Worm (Caenorhabditis elegans): ENCODE measurements around the gene gtap-1.

The gtap-1 gene

DNA sequence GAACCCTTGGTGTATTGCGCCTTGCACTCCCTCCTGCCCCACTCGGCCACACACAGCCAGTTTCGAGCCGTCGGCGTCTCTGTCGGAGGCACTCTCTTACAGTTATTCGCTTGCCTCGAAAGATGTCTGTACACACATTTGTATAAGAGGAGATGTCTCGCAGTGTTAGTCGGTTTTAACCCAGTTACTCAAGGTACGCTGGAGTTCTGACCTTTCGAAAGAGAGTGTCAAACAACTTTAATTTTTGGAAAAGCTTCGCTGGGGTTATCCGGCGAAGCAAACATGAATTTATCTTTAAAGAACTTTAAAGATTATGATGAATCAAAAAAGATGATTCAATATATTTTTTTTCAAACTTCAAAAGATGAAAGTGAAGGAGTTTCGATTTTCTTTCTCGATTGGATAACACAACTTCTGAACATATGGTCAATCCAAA, 11.7 kb upstream of the gtap-1 start (continued):
- TF ChIP-seq lin-11 (tag; optimal IDR thresholded peaks at IDR 0.05) (peak; percentile 63), mec-3 (tag; optimal IDR thresholded peaks at IDR 0.05; ENCODE audit: borderline replicate concordance) (peak; percentile 59), sox-2 (GFP tag; IDR thresholded peaks at IDR 0.05) (peak; percentile 32), syd-9 (tag; optimal IDR thresholded peaks at IDR 0.05) (peak; percentile 85), zip-5 (tag; optimal IDR thresholded peaks at IDR 0.05) (peak; percentile 32), ceh-22 (tag; optimal IDR thresholded peaks at IDR 0.05) (peak; percentile 65), K09A11.1 (tag; optimal IDR thresholded peaks at IDR 0.05; ENCODE audit: insufficient read depth) (peak; percentile 76), ref-2 (tag; optimal IDR thresholded peaks at IDR 0.05) (peak; percentile 87), gmeb-2 (tag; optimal IDR thresholded peaks at IDR 0.05) (peak; percentile 55), fkh-6 (tag; optimal IDR thresholded peaks at IDR 0.05) (peak; percentile 72), tbx-2 (tag; optimal IDR thresholded peaks at IDR 0.05) (peak; percentile 96), elt-2 (tag; optimal IDR thresholded peaks at IDR 0.05) (peak; percentile 99), eyg-1 (tag; optimal IDR thresholded peaks at IDR 0.05) (peak; percentile 68), madf-2 (tag; optimal IDR thresholded peaks at IDR 0.05) (peak; percentile 81), hlh-13 (GFP tag; optimal IDR thresholded peaks at IDR 0.05) (peak; percentile 17), ahr-1 (tag; optimal IDR thresholded peaks at IDR 0.05) (peak; percentile 46), lim-6 (tag; optimal IDR thresholded peaks at IDR 0.05) (peak; percentile 77), ceh-2 (tag; optimal IDR thresholded peaks at IDR 0.05) (peak; percentile 82), ama-1 (optimal IDR thresholded peaks at IDR 0.05) (peak; percentile 100), ceh-14 (tag; optimal IDR thresholded peaks at IDR 0.05) (peak; percentile 94), ceh-45 (GFP tag; IDR thresholded peaks at IDR 0.05) (no peak), sdc-2 (tag; optimal IDR thresholded peaks at IDR 0.05) (peak; percentile 74), nhr-232 (tag; optimal IDR thresholded peaks at IDR 0.05) (peak; percentile 46), ceh-30 (tag; optimal IDR thresholded peaks at IDR 0.05) (peak; percentile 79), K02D7.2 (tag; optimal IDR thresholded peaks at IDR 0.05) (peak; percentile 69), fax-1 (tag; optimal IDR thresholded peaks at IDR 0.05) (peak; percentile 65), C38D4.7 (GFP tag; optimal IDR thresholded peaks at IDR 0.05) (peak; percentile 59), ceh-9 (tag; optimal IDR thresholded peaks at IDR 0.05) (no peak), T23F11.4 (GFP tag; optimal IDR thresholded peaks at IDR 0.05) (peak; percentile 87), tbx-7 (tag; optimal IDR thresholded peaks at IDR 0.05) (peak; percentile 44), nfya-1 (tag; optimal IDR thresholded peaks at IDR 0.05) (peak; percentile 92), unc-42 (tag; optimal IDR thresholded peaks at IDR 0.05) (peak; percentile 99), dve-1 (tag; optimal IDR thresholded peaks at IDR 0.05) (peak; percentile 99), Y22D7AL.16 (tag; optimal IDR thresholded peaks at IDR 0.05) (peak; percentile 57), nhr-11 (tag; optimal IDR thresholded peaks at IDR 0.05) (peak; percentile 58), C08G9.2 (tag; optimal IDR thresholded peaks at IDR 0.05) (peak; percentile 82), ceh-34 (tag; optimal IDR thresholded peaks at IDR 0.05) (peak; percentile 92), hlh-30 (tag; optimal IDR thresholded peaks at IDR 0.05; ENCODE audit: insufficient read depth) (peak; percentile 60), ztf-16 (tag; optimal IDR thresholded peaks at IDR 0.05) (peak; percentile 83), pax-1 (tag; optimal IDR thresholded peaks at IDR 0.05) (peak; percentile 91), ceh-19 (GFP tag; optimal IDR thresholded peaks at IDR 0.05) (peak; percentile 89), pros-1 (tag; optimal IDR thresholded peaks at IDR 0.05) (peak; percentile 87)

DNA sequence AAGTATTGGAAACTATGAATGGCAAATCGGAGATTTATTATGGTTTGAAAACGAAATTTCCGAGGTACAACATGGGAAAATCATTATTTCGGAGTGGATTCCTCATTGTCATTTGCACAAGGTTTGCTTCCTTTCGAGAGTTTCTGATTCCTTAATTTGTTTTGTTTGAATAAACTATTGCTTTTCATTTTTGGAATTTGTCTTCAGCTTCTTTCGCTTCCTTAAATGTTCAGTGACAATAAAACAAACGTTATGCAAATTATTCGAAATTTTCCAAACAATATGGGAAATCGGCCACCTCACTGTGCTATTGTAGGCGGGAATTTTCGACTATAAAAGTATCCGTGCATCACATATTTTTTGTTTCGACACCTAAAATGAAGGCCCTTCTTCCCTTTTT, 8.8 kb upstream of the gtap-1 start, which contains the start of gene nep-25:
Gene nep-25, plus strand, starts transcription at position 375 of the 400 bp plus-strand sequence.
- TF ChIP-seq lin-11 (tag; optimal IDR thresholded peaks at IDR 0.05) (no peak), dve-1 (tag; optimal IDR thresholded peaks at IDR 0.05) (no peak), ceh-19 (GFP tag; optimal IDR thresholded peaks at IDR 0.05) (no peak), K02D7.2 (tag; optimal IDR thresholded peaks at IDR 0.05) (no peak), ceh-45 (GFP tag; IDR thresholded peaks at IDR 0.05) (no peak), ceh-24 (tag; optimal IDR thresholded peaks at IDR 0.05) (no peak), fkh-10 (GFP tag; optimal IDR thresholded peaks at IDR 0.05) (no peak), ceh-31 (tag; optimal IDR thresholded peaks at IDR 0.05) (no peak), ets-4 (tag; optimal IDR thresholded peaks at IDR 0.05) (no peak), tbx-7 (tag; optimal IDR thresholded peaks at IDR 0.05) (no peak), pax-1 (tag; optimal IDR thresholded peaks at IDR 0.05) (no peak), sox-4 (tag; optimal IDR thresholded peaks at IDR 0.05) (no peak), npax-4 (tag; optimal IDR thresholded peaks at IDR 0.05) (no peak), syd-9 (tag; optimal IDR thresholded peaks at IDR 0.05) (no peak), T23F11.4 (GFP tag; optimal IDR thresholded peaks at IDR 0.05) (no peak), hlh-13 (GFP tag; optimal IDR thresholded peaks at IDR 0.05) (no peak)
